Worm (Caenorhabditis elegans): ENCODE data around the gene R07E5.6.

R07E5.6 gene

ce11 chrIII:4419117-4419978 lies 20.8 kb downstream of the R07E5.6 start, which contains the start of the genes R07E5.7 and cku-80 (continued):
- TF ChIP-seq aha-1 (tag; optimal IDR thresholded peaks at IDR 0.05) (peak; percentile 28), F16B12.6 (tag; optimal IDR thresholded peaks at IDR 0.05) (peak; percentile 96), nhr-85 (tag) (peak; percentile 75), nhr-28 (tag; optimal IDR thresholded peaks at IDR 0.05) (no peak), sptf-1 (tag; optimal IDR thresholded peaks at IDR 0.05) (no peak), nhr-77 (tag; optimal IDR thresholded peaks at IDR 0.05) (peak; percentile 24), mep-1 (tag; optimal IDR thresholded peaks at IDR 0.05) (peak; percentile 59), tbx-2 (tag; optimal IDR thresholded peaks at IDR 0.05) (peak; percentile 53), grh-1 (GFP tag; IDR thresholded peaks at IDR 0.05) (no peak), unc-62 (GFP tag; optimal IDR thresholded peaks at IDR 0.05) (no peak), lin-15B (tag; optimal IDR thresholded peaks at IDR 0.05) (peak; percentile 62), blmp-1 (tag; optimal IDR thresholded peaks at IDR 0.05) (peak; percentile 51), isw-1 (GFP tag; IDR thresholded peaks at IDR 0.05) (peak; percentile 39; the same call in 1 of the 2 replicates), irx-1 (tag; optimal IDR thresholded peaks at IDR 0.05) (peak; percentile 42), vab-15 (tag; optimal IDR thresholded peaks at IDR 0.05) (no peak), ces-1 (GFP tag; optimal IDR thresholded peaks at IDR 0.05) (no peak), sup-37 (GFP tag; optimal IDR thresholded peaks at IDR 0.05) (no peak), nhr-47 (tag; optimal IDR thresholded peaks at IDR 0.05) (peak; percentile 73), sox-4 (tag; optimal IDR thresholded peaks at IDR 0.05) (peak; percentile 42), lin-39 (tag; optimal IDR thresholded peaks at IDR 0.05) (no peak), lir-3 (tag; optimal IDR thresholded peaks at IDR 0.05; ENCODE audit: poor library complexity) (no peak), skn-1 (tag; optimal IDR thresholded peaks at IDR 0.05) (no peak), lin-13 (GFP tag; optimal IDR thresholded peaks at IDR 0.05) (peak; percentile 51), nhr-20 (tag; optimal IDR thresholded peaks at IDR 0.05) (peak; percentile 70), jun-1 (tag; optimal IDR thresholded peaks at IDR 0.05) (no peak), aly-2 (tag; optimal IDR thresholded peaks at IDR 0.05) (no peak), elt-2 (tag; optimal IDR thresholded peaks at IDR 0.05) (peak; percentile 40), pag-3 (tag; optimal IDR thresholded peaks at IDR 0.05; ENCODE audit: borderline replicate concordance, insufficient read depth) (no peak), nhr-19 (GFP tag; conservative IDR thresholded peaks at IDR 0.05) (peak; percentile 74), hlh-4 (tag; optimal IDR thresholded peaks at IDR 0.05) (no peak), C34B4.2 (tag; optimal IDR thresholded peaks at IDR 0.05) (no peak), ceh-82 (tag; optimal IDR thresholded peaks at IDR 0.05) (peak; percentile 6 to 68 (median 58)), nhr-76 (tag; optimal IDR thresholded peaks at IDR 0.05) (no peak), egl-27 (tag; optimal IDR thresholded peaks at IDR 0.05) (no peak), nhr-237 (tag; optimal IDR thresholded peaks at IDR 0.05) (no peak), ztf-11 (tag; optimal IDR thresholded peaks at IDR 0.05) (peak in 1 of 2 experiments; percentile 28), nhr-12 (tag; optimal IDR thresholded peaks at IDR 0.05) (no peak), mab-9 (GFP tag; IDR thresholded peaks at IDR 0.05) (no peak), unc-86 (tag; optimal IDR thresholded peaks at IDR 0.05) (peak; percentile 46), unc-98 (GFP tag; IDR thresholded peaks at IDR 0.05) (no peak), ama-1 (optimal IDR thresholded peaks at IDR 0.05) (no peak), zag-1 (tag; optimal IDR thresholded peaks at IDR 0.05) (no peak), nhr-11 (tag; optimal IDR thresholded peaks at IDR 0.05) (no peak), fos-1 (tag; optimal IDR thresholded peaks at IDR 0.05) (no peak), zip-4 (GFP tag; optimal IDR thresholded peaks at IDR 0.05) (no peak), efl-3 (GFP tag; optimal IDR thresholded peaks at IDR 0.05) (no peak), ceh-90 (tag; optimal IDR thresholded peaks at IDR 0.05) (no peak), efl-1 (optimal IDR thresholded peaks at IDR 0.05) (peak; percentile 66 to 91), efl-1 (GFP tag; optimal IDR thresholded peaks at IDR 0.05 in 1 of 2) (peak; percentile 90 to 99), alr-1 (tag; optimal IDR thresholded peaks at IDR 0.05; ENCODE audit: borderline replicate concordance) (no peak)
